Fruit fly (Drosophila melanogaster) whole organism, embryonic: ENCODE results near the gene RpS30.
A peak's percentile ranks its signal among the peaks of the same experiment; 100 is the strongest.

Source experiments
- ATbp ChIP-seq: fragments of 200-800 bp; sonication (Bioruptor generic); optimal IDR thresholded peaks from 2 replicates; lab custom pipeline; 2017; ENCODE audit warnings: missing biosample characterization, mild to moderate bottlenecking, missing genetic modification characterization, missing genetic modification reagents
- Asciz ChIP-seq: fragments of 200-800 bp; sonication (Bioruptor generic); optimal IDR thresholded peaks from 2 replicates; lab custom pipeline; 2017; ENCODE audit warnings: missing biosample characterization, mild to moderate bottlenecking, missing genetic modification characterization, missing genetic modification reagents
- Atf6 ChIP-seq: fragments of 200-800 bp; sonication (Bioruptor generic); IDR thresholded peaks from 2 replicates; pipeline ENCODE4 v1.3.6; 2022; ENCODE audit warnings: missing biosample characterization, missing genetic modification characterization
- CG12155 ChIP-seq: fragments of 200-800 bp; sonication (Bioruptor generic); optimal IDR thresholded peaks from 3 replicates; lab custom pipeline; 2016; ENCODE audit warnings: missing biosample characterization, missing genetic modification characterization
- CG1233 ChIP-seq: fragments of 200-800 bp; sonication (Bioruptor generic); optimal IDR thresholded peaks from 4 replicates; lab custom pipeline; 2018; ENCODE audit warnings: missing biosample characterization, mild to moderate bottlenecking, missing genetic modification characterization
- CG12744 ChIP-seq: fragments of 200-800 bp; sonication (Bioruptor generic); optimal IDR thresholded peaks from 2 replicates; lab custom pipeline; 2016; ENCODE audit warnings: missing biosample characterization, missing genetic modification characterization
- CG14014 ChIP-seq: fragments of 200-800 bp; sonication (Bioruptor generic); IDR thresholded peaks from 2 replicates; pipeline ENCODE4 v1.3.6; 2022; ENCODE audit warnings: missing biosample characterization, missing genetic modification characterization
- CG14441 ChIP-seq: fragments of 200-800 bp; sonication (Bioruptor generic); IDR thresholded peaks from 2 replicates; pipeline ENCODE4 v1.3.6; 2022; ENCODE audit warnings: missing biosample characterization, missing genetic modification characterization
- CG14860 ChIP-seq: fragments of 200-800 bp; sonication (Bioruptor generic); IDR thresholded peaks from 3 replicates; pipeline ENCODE4 v1.3.6; 2022; ENCODE audit warnings: missing biosample characterization, missing genetic modification characterization; ENCODE audit not compliant: partially characterized antibody
- CG15011 ChIP-seq: fragments of 200-800 bp; sonication (Bioruptor generic); optimal IDR thresholded peaks from 3 replicates; lab custom pipeline; 2018; ENCODE audit warnings: missing biosample characterization, mild to moderate bottlenecking, missing genetic modification characterization
- CG15601 ChIP-seq: fragments of 200-800 bp; sonication (Bioruptor generic); optimal IDR thresholded peaks from 3 replicates; lab custom pipeline; 2019; ENCODE audit warnings: missing biosample characterization, mild to moderate bottlenecking, missing genetic modification characterization, moderate library complexity
- CG1603 ChIP-seq: fragments of 200-800 bp; sonication (Bioruptor generic); optimal IDR thresholded peaks from 2 replicates; lab custom pipeline; 2019; ENCODE audit warnings: missing biosample characterization, mild to moderate bottlenecking, missing genetic modification characterization, moderate library complexity
- CG17385 ChIP-seq: fragments of 200-800 bp; sonication (Bioruptor generic); optimal IDR thresholded peaks from 3 replicates; lab custom pipeline; 2018; ENCODE audit warnings: missing biosample characterization, mild to moderate bottlenecking, missing genetic modification characterization
- CG17612 ChIP-seq: fragments of 200-800 bp; sonication (Bioruptor generic); IDR thresholded peaks from 2 replicates; pipeline ENCODE4 v1.3.6; 2022; ENCODE audit warnings: missing biosample characterization, missing genetic modification characterization
- CG34376 ChIP-seq: fragments of 200-800 bp; sonication (Bioruptor generic); optimal IDR thresholded peaks from 2 replicates; lab custom pipeline; 2018; ENCODE audit warnings: missing biosample characterization, mild to moderate bottlenecking, missing genetic modification characterization
- CG5180 ChIP-seq: fragments of 200-800 bp; sonication (Bioruptor generic); optimal IDR thresholded peaks from 3 replicates; lab custom pipeline; 2017; ENCODE audit warnings: missing biosample characterization, missing genetic modification characterization, mild to moderate bottlenecking, moderate library complexity, missing genetic modification reagents
- CG6175 ChIP-seq: fragments of 200-800 bp; sonication (Bioruptor generic); IDR thresholded peaks from 3 replicates; pipeline ENCODE4 v1.3.6; 2022; ENCODE audit warnings: missing biosample characterization, missing genetic modification characterization
- CG8924 ChIP-seq: fragments of 200-800 bp; optimal IDR thresholded peaks from 3 replicates; lab custom pipeline; 2019; ENCODE audit warnings: missing biosample characterization, mild to moderate bottlenecking, missing genetic modification characterization, moderate library complexity
- D19A ChIP-seq: fragments of 200-800 bp; optimal IDR thresholded peaks from 3 replicates; lab custom pipeline; 2019; ENCODE audit warnings: missing biosample characterization, mild to moderate bottlenecking, missing genetic modification characterization, moderate library complexity
- Fer1 ChIP-seq: fragments of 200-800 bp; sonication (Bioruptor generic); optimal IDR thresholded peaks from 2 replicates; lab custom pipeline; 2017; ENCODE audit warnings: missing biosample characterization, mild to moderate bottlenecking, missing genetic modification characterization
- Mad ChIP-seq: fragments of 200-800 bp; sonication (Bioruptor generic); optimal IDR thresholded peaks from 2 replicates; lab custom pipeline; 2016; ENCODE audit warnings: missing biosample characterization, missing genetic modification characterization
- Max ChIP-seq: fragments of 200-800 bp; sonication (Bioruptor generic); optimal IDR thresholded peaks from 2 replicates; lab custom pipeline; 2016; ENCODE audit warnings: missing biosample characterization, mild to moderate bottlenecking, missing genetic modification characterization
- Oaz ChIP-seq: fragments of 200-800 bp; sonication (Bioruptor generic); IDR thresholded peaks from 2 replicates; pipeline ENCODE4 v1.3.6; 2022; ENCODE audit warnings: missing biosample characterization, missing genetic modification characterization
- Oli ChIP-seq: fragments of 200-800 bp; sonication (Bioruptor generic); optimal IDR thresholded peaks from 2 replicates; lab custom pipeline; 2018; ENCODE audit warnings: missing biosample characterization, mild to moderate bottlenecking, missing genetic modification characterization, moderate library complexity
- PHDP ChIP-seq: fragments of 200-800 bp; sonication (Bioruptor generic); optimal IDR thresholded peaks from 3 replicates; lab custom pipeline; 2018; ENCODE audit warnings: missing biosample characterization, mild to moderate bottlenecking, missing genetic modification characterization, moderate library complexity
- Scr ChIP-seq: fragments of 200-800 bp; sonication (Bioruptor generic); IDR thresholded peaks from 2 replicates; pipeline ENCODE4 v1.3.6; 2022; ENCODE audit warnings: missing biosample characterization, missing genetic modification characterization; ENCODE audit not compliant: partially characterized antibody
- ac ChIP-seq: fragments of 200-800 bp; sonication (Bioruptor generic); optimal IDR thresholded peaks from 3 replicates; lab custom pipeline; 2017; ENCODE audit warnings: missing biosample characterization, mild to moderate bottlenecking, missing genetic modification characterization
- ase ChIP-seq: fragments of 200-800 bp; sonication (Bioruptor generic); IDR thresholded peaks from 3 replicates; pipeline ENCODE4 v1.3.6; 2022; ENCODE audit warnings: missing biosample characterization, missing genetic modification characterization
- bab2 ChIP-seq: fragments of 200-800 bp; sonication (Bioruptor generic); optimal IDR thresholded peaks from 2 replicates; lab custom pipeline; 2016; ENCODE audit warnings: missing biosample characterization, missing genetic modification characterization
- cas ChIP-seq: fragments of 200-800 bp; sonication (Bioruptor generic); IDR thresholded peaks from 2 replicates; pipeline ENCODE4 v1.3.6; 2022; ENCODE audit warnings: missing biosample characterization, missing genetic modification characterization
- cwo ChIP-seq: fragments of 200-800 bp; sonication (Bioruptor generic); optimal IDR thresholded peaks from 3 replicates; lab custom pipeline; 2017; ENCODE audit warnings: missing biosample characterization, missing genetic modification characterization, mild to moderate bottlenecking, moderate library complexity, missing genetic modification reagents
- dysf ChIP-seq: fragments of 200-800 bp; sonication (Bioruptor generic); IDR thresholded peaks from 3 replicates; pipeline ENCODE4 v1.3.6; 2022; ENCODE audit warnings: missing biosample characterization, missing genetic modification characterization
- ems ChIP-seq: fragments of 200-800 bp; sonication (Bioruptor generic); optimal IDR thresholded peaks from 3 replicates; lab custom pipeline; 2016; ENCODE audit warnings: missing biosample characterization, missing genetic modification characterization
- eyg ChIP-seq: fragments of 200-800 bp; sonication (Bioruptor generic); optimal IDR thresholded peaks from 3 replicates; lab custom pipeline; 2016; ENCODE audit warnings: missing biosample characterization, missing genetic modification characterization
- gcm2 ChIP-seq: fragments of 200-800 bp; sonication (Bioruptor generic); optimal IDR thresholded peaks from 2 replicates; lab custom pipeline; 2016; ENCODE audit warnings: missing biosample characterization, missing genetic modification characterization
- kay ChIP-seq: fragments of 200-800 bp; sonication (Bioruptor generic); optimal IDR thresholded peaks from 2 replicates; lab custom pipeline; 2016; ENCODE audit warnings: missing biosample characterization, missing genetic modification characterization
- lab ChIP-seq: fragments of 200-800 bp; sonication (Bioruptor generic); optimal IDR thresholded peaks from 3 replicates; lab custom pipeline; 2017; ENCODE audit warnings: missing biosample characterization, missing genetic modification characterization, mild to moderate bottlenecking, moderate library complexity, missing genetic modification reagents
- mirr ChIP-seq: fragments of 200-800 bp; sonication (Bioruptor generic); optimal IDR thresholded peaks from 3 replicates; lab custom pipeline; 2018; ENCODE audit warnings: missing biosample characterization, mild to moderate bottlenecking, missing genetic modification characterization
- nerfin-1 ChIP-seq: fragments of 200-800 bp; sonication (Bioruptor generic); optimal IDR thresholded peaks from 3 replicates; lab custom pipeline; 2019; ENCODE audit warnings: missing biosample characterization, mild to moderate bottlenecking, missing genetic modification characterization, moderate library complexity
- odd ChIP-seq: fragments of 200-800 bp; sonication (Bioruptor generic); optimal IDR thresholded peaks from 2 replicates; lab custom pipeline; 2017; ENCODE audit warnings: missing biosample characterization, mild to moderate bottlenecking, missing genetic modification characterization
- org-1 ChIP-seq: fragments of 200-800 bp; sonication (Bioruptor generic); optimal IDR thresholded peaks from 2 replicates; lab custom pipeline; 2017; ENCODE audit warnings: missing biosample characterization, missing genetic modification characterization
- pnt ChIP-seq: fragments of 200-800 bp; sonication (Bioruptor generic); optimal IDR thresholded peaks from 3 replicates; lab custom pipeline; 2016; ENCODE audit warnings: missing biosample characterization, missing genetic modification characterization
- rib ChIP-seq: fragments of 200-800 bp; sonication (Bioruptor generic); IDR thresholded peaks from 2 replicates; pipeline ENCODE4 v1.3.6; 2022; ENCODE audit warnings: missing biosample characterization, missing genetic modification characterization
- scrt ChIP-seq: fragments of 200-800 bp; sonication (Bioruptor generic); optimal IDR thresholded peaks from 2 replicates; lab custom pipeline; 2018; ENCODE audit warnings: missing biosample characterization, mild to moderate bottlenecking, missing genetic modification characterization, moderate library complexity
- shn ChIP-seq: fragments of 200-800 bp; sonication (Bioruptor generic); optimal IDR thresholded peaks from 3 replicates; lab custom pipeline; 2016; ENCODE audit warnings: missing biosample characterization, missing genetic modification characterization
- sug ChIP-seq: fragments of 200-800 bp; optimal IDR thresholded peaks from 2 replicates; lab custom pipeline; 2019; ENCODE audit warnings: missing biosample characterization, mild to moderate bottlenecking, missing genetic modification characterization, moderate library complexity
- tll ChIP-seq, 2 experiments: fragments of 200-800 bp in 1 of 2; fragments of >200 bp in 1 of 2; sonication (Bioruptor generic) in 1 of 2; optimal IDR thresholded peaks; 2 replicates each; lab custom pipeline; 2017 to 2019; ENCODE audit warnings: missing biosample characterization in 2 of 2, missing genetic modification characterization in 2 of 2, mild to moderate bottlenecking in 1 of 2, moderate library complexity in 1 of 2
- toy ChIP-seq: fragments of 200-800 bp; sonication (Bioruptor generic); IDR thresholded peaks from 2 replicates; pipeline ENCODE4 v1.3.6; 2022; ENCODE audit warnings: missing biosample characterization, missing genetic modification characterization
- unpg ChIP-seq: fragments of 200-800 bp; sonication (Bioruptor generic); optimal IDR thresholded peaks from 3 replicates; lab custom pipeline; 2018; ENCODE audit warnings: missing biosample characterization, mild to moderate bottlenecking, missing genetic modification characterization, moderate library complexity
- wor ChIP-seq: fragments of 200-800 bp; sonication (Bioruptor generic); IDR thresholded peaks from 2 replicates; pipeline ENCODE4 v1.3.6; 2022; ENCODE audit warnings: missing biosample characterization, missing genetic modification characterization
- z ChIP-seq: fragments of 200-800 bp; sonication (Bioruptor generic); IDR thresholded peaks from 3 replicates; pipeline ENCODE4 v1.3.6; 2022; ENCODE audit warnings: missing biosample characterization, missing genetic modification characterization

The RpS30 gene

dm6 chr3R:20834770-20835183, 15.5 kb upstream of the RpS30 start (continued):
- TF ChIP-seq CG14860 (GFP tag; lab: Robert Waterston, UW) (no peak), CG12744 (GFP tag; lab: Kevin White, UChicago) (peak; percentile 1), mirr (peak; percentile 81), CG6175 (GFP tag; lab: Robert Waterston, UW) (0 out of 3 replicates have a peak, but pooled peaks have one; percentile 32), Oli (peak; percentile 44), ems (peak; percentile 19), Fer1 (GFP tag; lab: Kevin White, UChicago) (peak; percentile 59), scrt (GFP tag; lab: Kevin White, UChicago) (peak; percentile 21), Mad (GFP tag; lab: Kevin White, UChicago) (no peak), tll (GFP tag; optimal IDR thresholded peaks at IDR 0.05; lab: Kevin White, UChicago) (no peak), eyg (GFP tag; lab: Kevin White, UChicago) (no peak), toy (no peak), sug (tag; lab: Kevin White, UChicago) (peak; percentile 4), CG34376 (GFP tag; lab: Kevin White, UChicago) (peak; percentile 22), CG1603 (tag; lab: Kevin White, UChicago) (peak; percentile 66), Max (GFP tag; lab: Kevin White, UChicago) (peak; percentile 8), dysf (GFP tag; lab: Robert Waterston, UW) (peak; percentile 40; the same call in 1 of the 3 replicates), Atf6 (GFP tag; lab: Robert Waterston, UW) (peak; percentile 61), CG15601 (tag; lab: Kevin White, UChicago) (peak; percentile 48), CG8924 (tag; lab: Kevin White, UChicago) (peak; percentile 21), PHDP (peak; percentile 77), CG14441 (GFP tag; lab: Robert Waterston, UW) (no peak), nerfin-1 (tag; lab: Kevin White, UChicago) (peak; percentile 39), kay (GFP tag; lab: Kevin White, UChicago) (no peak), Asciz (peak; percentile 76), CG17385 (peak; percentile 38), org-1 (GFP tag; lab: Kevin White, UChicago) (peak; percentile 49), rib (GFP tag; lab: Robert Waterston, UW) (no peak), shn (GFP tag; lab: Kevin White, UChicago) (no peak), pnt (GFP tag; lab: Kevin White, UChicago) (no peak), cwo (GFP tag; lab: Kevin White, UChicago) (peak; percentile 4), CG5180 (GFP tag; lab: Kevin White, UChicago) (peak; percentile 33), bab2 (GFP tag; lab: Kevin White, UChicago) (peak; percentile 61), CG17612 (no peak), CG12155 (GFP tag; lab: Kevin White, UChicago) (no peak), D19A (tag; lab: Kevin White, UChicago) (no peak), z (GFP tag; lab: Robert Waterston, UW) (0 out of 3 replicates have a peak, but pooled peaks have one; percentile 11), CG1233 (peak; percentile 63), gcm2 (GFP tag; lab: Kevin White, UChicago) (peak; percentile 25), unpg (GFP tag; lab: Kevin White, UChicago) (peak; percentile 69), wor (GFP tag; lab: Robert Waterston, UW) (no peak), cas (GFP tag; lab: Robert Waterston, UW) (no peak), Oaz (no peak), CG14014 (GFP tag; lab: Robert Waterston, UW) (peak; percentile 49; the same call in 1 of the 2 replicates), odd (GFP tag; lab: Kevin White, UChicago) (peak; percentile 64), Scr (GFP tag; lab: Robert Waterston, UW) (no peak), CG15011 (GFP tag; lab: Kevin White, UChicago) (peak; percentile 66), ase (no peak), ATbp (GFP tag; lab: Kevin White, UChicago) (peak; percentile 79), lab (GFP tag; lab: Kevin White, UChicago) (peak; percentile 87), ac (no peak)
